Fruit fly (Drosophila melanogaster) whole organism, embryonic: ENCODE data around the gene NELF-B.

Experiments
- BtbVII ChIP-seq: fragments of 200-800 bp; sonication (Bioruptor generic); optimal IDR thresholded peaks from 3 replicates; lab custom pipeline; 2017; ENCODE audit warnings: missing biosample characterization, mild to moderate bottlenecking, missing genetic modification characterization
- CG10267 ChIP-seq: fragments of 200-800 bp; sonication (Bioruptor generic); optimal IDR thresholded peaks from 2 replicates; lab custom pipeline; 2018; ENCODE audit warnings: missing biosample characterization, mild to moderate bottlenecking, missing genetic modification characterization, moderate library complexity
- CG12104 ChIP-seq: fragments of 200-800 bp; sonication (Bioruptor generic); optimal IDR thresholded peaks from 3 replicates; lab custom pipeline; 2016; ENCODE audit warnings: missing biosample characterization, missing genetic modification characterization
- CG12744 ChIP-seq: fragments of 200-800 bp; sonication (Bioruptor generic); optimal IDR thresholded peaks from 2 replicates; lab custom pipeline; 2016; ENCODE audit warnings: missing biosample characterization, missing genetic modification characterization
- CG12769 ChIP-seq: fragments of 200-800 bp; sonication (Bioruptor generic); optimal IDR thresholded peaks from 2 replicates; lab custom pipeline; 2019; ENCODE audit warnings: missing biosample characterization, mild to moderate bottlenecking, missing genetic modification characterization, moderate library complexity
- CG12942 ChIP-seq: fragments of 200-800 bp; sonication (Bioruptor generic); optimal IDR thresholded peaks from 3 replicates; lab custom pipeline; 2016; ENCODE audit warnings: missing biosample characterization, missing genetic modification characterization
- CG13894 ChIP-seq: fragments of 200-800 bp; sonication (Bioruptor generic); optimal IDR thresholded peaks from 3 replicates; lab custom pipeline; 2018; ENCODE audit warnings: missing biosample characterization, mild to moderate bottlenecking, missing genetic modification characterization, moderate library complexity
- CG15073 ChIP-seq: fragments of 200-800 bp; sonication (Bioruptor generic); optimal IDR thresholded peaks from 2 replicates; lab custom pipeline; 2016; ENCODE audit warnings: missing biosample characterization, missing genetic modification characterization
- CG16815 ChIP-seq: fragments of 200-800 bp; sonication (Bioruptor generic); optimal IDR thresholded peaks from 3 replicates; lab custom pipeline; 2017; ENCODE audit warnings: missing biosample characterization, mild to moderate bottlenecking, missing genetic modification characterization
- CG1792 ChIP-seq: fragments of 200-800 bp; sonication (Bioruptor generic); optimal IDR thresholded peaks from 2 replicates; lab custom pipeline; 2016; ENCODE audit warnings: missing biosample characterization, missing genetic modification characterization
- CG2116 ChIP-seq: fragments of 200-800 bp; sonication (Bioruptor generic); optimal IDR thresholded peaks from 3 replicates; lab custom pipeline; 2018; ENCODE audit warnings: missing biosample characterization, mild to moderate bottlenecking, missing genetic modification characterization
- CG31388 ChIP-seq: fragments of 200-800 bp; sonication (Bioruptor generic); optimal IDR thresholded peaks from 2 replicates; lab custom pipeline; 2016; ENCODE audit warnings: missing biosample characterization, missing genetic modification characterization
- CG32767 ChIP-seq: fragments of 200-800 bp; sonication (Bioruptor generic); IDR thresholded peaks from 2 replicates; pipeline ENCODE4 v1.3.6; 2022; ENCODE audit warnings: missing biosample characterization, missing genetic modification characterization
- CG33213 ChIP-seq: fragments of 200-800 bp; sonication (Bioruptor generic); optimal IDR thresholded peaks from 3 replicates; lab custom pipeline; 2016; ENCODE audit warnings: missing biosample characterization, missing genetic modification characterization
- CG6654 ChIP-seq: fragments of 200-800 bp; sonication (Bioruptor generic); optimal IDR thresholded peaks from 2 replicates; lab custom pipeline; 2017; ENCODE audit warnings: missing biosample characterization, mild to moderate bottlenecking, missing genetic modification characterization
- CG8359 ChIP-seq: fragments of 200-800 bp; sonication (Bioruptor generic); optimal IDR thresholded peaks from 2 replicates; lab custom pipeline; 2017; ENCODE audit warnings: missing biosample characterization, mild to moderate bottlenecking, missing genetic modification characterization, borderline replicate concordance
- CG8478 ChIP-seq: fragments of >200 bp; optimal IDR thresholded peaks from 2 replicates; lab custom pipeline; 2018
- E2f2 ChIP-seq: fragments of 200-800 bp; sonication (Bioruptor generic); IDR thresholded peaks from 2 replicates; pipeline ENCODE4 v1.3.6; 2022; ENCODE audit warnings: missing biosample characterization, missing genetic modification characterization
- Fer2 ChIP-seq: fragments of 200-800 bp; sonication (Bioruptor generic); optimal IDR thresholded peaks from 2 replicates; lab custom pipeline; 2018; ENCODE audit warnings: missing biosample characterization, mild to moderate bottlenecking, missing genetic modification characterization, moderate library complexity
- Fer3 ChIP-seq: fragments of 200-800 bp; sonication (Bioruptor generic); optimal IDR thresholded peaks from 2 replicates; lab custom pipeline; 2018; ENCODE audit warnings: missing biosample characterization, mild to moderate bottlenecking, missing genetic modification characterization, moderate library complexity
- GATAe ChIP-seq: fragments of 200-800 bp; sonication (Bioruptor generic); conservative IDR thresholded peaks from 2 replicates; pipeline ENCODE4 v1.3.6; 2022; ENCODE audit warnings: missing biosample characterization, missing genetic modification characterization
- Hr78 ChIP-seq, 2 experiments: fragments of 200-800 bp in 1 of 2; fragments of >200 bp in 1 of 2; sonication (Bioruptor generic) in 1 of 2; optimal IDR thresholded peaks; 2 replicates each; lab custom pipeline; 2017 to 2019; ENCODE audit warnings: missing biosample characterization in 2 of 2, missing genetic modification characterization in 2 of 2, mild to moderate bottlenecking in 1 of 2, moderate library complexity in 1 of 2
- Jarid2 ChIP-seq: fragments of 200-800 bp; sonication (Bioruptor generic); optimal IDR thresholded peaks from 3 replicates; lab custom pipeline; 2017; ENCODE audit warnings: mild to moderate bottlenecking, missing biosample characterization, missing genetic modification reagents, missing genetic modification characterization
- Kr ChIP-seq: fragments of 200-800 bp; sonication (Bioruptor generic); optimal IDR thresholded peaks from 2 replicates; lab custom pipeline; 2017; ENCODE audit warnings: missing biosample characterization, mild to moderate bottlenecking, missing genetic modification characterization
- MTF-1 ChIP-seq: fragments of 200-800 bp; sonication (Bioruptor generic); optimal IDR thresholded peaks from 2 replicates; lab custom pipeline; 2018; ENCODE audit warnings: missing biosample characterization, mild to moderate bottlenecking, missing genetic modification characterization, borderline replicate concordance
- Med ChIP-seq: fragments of 200-800 bp; sonication (Bioruptor generic); peaks from one replicate; lab custom pipeline; 2016; ENCODE audit warnings: missing biosample characterization, missing genetic modification characterization, mild to moderate bottlenecking, inconsistent platforms, moderate library complexity
- Mes4 ChIP-seq: fragments of 200-800 bp; sonication (Bioruptor generic); optimal IDR thresholded peaks from 2 replicates; lab custom pipeline; 2016; ENCODE audit warnings: missing biosample characterization, missing genetic modification characterization
- Pdp1 ChIP-seq, 2 experiments: fragments of 200-800 bp; sonication (Bioruptor generic); optimal IDR thresholded peaks; 3 replicates each; lab custom pipeline; 2016; ENCODE audit warnings: missing biosample characterization in 2 of 2, missing genetic modification characterization in 2 of 2, mild to moderate bottlenecking in 1 of 2, moderate library complexity in 1 of 2
- Ravus ChIP-seq: fragments of 200-800 bp; sonication (Bioruptor generic); IDR thresholded peaks from 2 replicates; pipeline ENCODE4 v1.3.6; 2022; ENCODE audit warnings: missing biosample characterization, missing genetic modification characterization
- Sry-β ChIP-seq: fragments of 200-800 bp; sonication (Bioruptor generic); optimal IDR thresholded peaks from 2 replicates; lab custom pipeline; 2018; ENCODE audit warnings: missing biosample characterization, mild to moderate bottlenecking, missing genetic modification characterization, moderate library complexity
- Taf1 ChIP-seq: fragments of 200-800 bp; sonication (Bioruptor generic); IDR thresholded peaks from 2 replicates; pipeline ENCODE4 v1.3.6; 2022; ENCODE audit warnings: missing biosample characterization, missing genetic modification characterization
- ato ChIP-seq: fragments of 200-800 bp; sonication (Bioruptor generic); IDR thresholded peaks from 2 replicates; pipeline ENCODE4 v1.3.6; 2022; ENCODE audit warnings: missing biosample characterization, missing genetic modification characterization; ENCODE audit not compliant: partially characterized antibody
- cas ChIP-seq: fragments of 200-800 bp; sonication (Bioruptor generic); IDR thresholded peaks from 2 replicates; pipeline ENCODE4 v1.3.6; 2022; ENCODE audit warnings: missing biosample characterization, missing genetic modification characterization
- ci ChIP-seq: fragments of 200-800 bp; sonication (Bioruptor generic); IDR thresholded peaks from 3 replicates; pipeline ENCODE4 v1.3.6; 2022; ENCODE audit warnings: missing biosample characterization, missing genetic modification characterization
- crol ChIP-seq: fragments of 200-800 bp; sonication (Bioruptor generic); IDR thresholded peaks from 2 replicates; pipeline ENCODE4 v1.3.6; 2022; ENCODE audit warnings: missing biosample characterization, missing genetic modification characterization
- ems ChIP-seq: fragments of 200-800 bp; sonication (Bioruptor generic); optimal IDR thresholded peaks from 3 replicates; lab custom pipeline; 2016; ENCODE audit warnings: missing biosample characterization, missing genetic modification characterization
- ftz-f1 ChIP-seq: fragments of 200-800 bp; sonication (Bioruptor generic); optimal IDR thresholded peaks from 2 replicates; lab custom pipeline; 2016; ENCODE audit warnings: missing biosample characterization, missing genetic modification characterization
- gem ChIP-seq: fragments of 200-800 bp; sonication (Bioruptor generic); optimal IDR thresholded peaks from 2 replicates; lab custom pipeline; 2019; ENCODE audit warnings: missing biosample characterization, mild to moderate bottlenecking, missing genetic modification characterization, moderate library complexity
- gro ChIP-seq: fragments of 200-800 bp; sonication (Bioruptor generic); optimal IDR thresholded peaks from 2 replicates; lab custom pipeline; 2016; ENCODE audit warnings: missing biosample characterization, missing genetic modification characterization
- maf-S ChIP-seq: fragments of 200-800 bp; sonication (Bioruptor generic); optimal IDR thresholded peaks from 2 replicates; lab custom pipeline; 2016; ENCODE audit warnings: missing biosample characterization, missing genetic modification characterization
- nerfin-2 ChIP-seq: fragments of 200-800 bp; sonication (Bioruptor generic); IDR thresholded peaks from 2 replicates; pipeline ENCODE4 v1.3.6; 2022; ENCODE audit warnings: missing biosample characterization, missing genetic modification characterization; ENCODE audit not compliant: partially characterized antibody
- org-1 ChIP-seq: fragments of 200-800 bp; sonication (Bioruptor generic); optimal IDR thresholded peaks from 2 replicates; lab custom pipeline; 2017; ENCODE audit warnings: missing biosample characterization, missing genetic modification characterization
- pita ChIP-seq: fragments of 200-800 bp; sonication (Bioruptor generic); optimal IDR thresholded peaks from 2 replicates; lab custom pipeline; 2017; ENCODE audit warnings: missing biosample characterization, mild to moderate bottlenecking, missing genetic modification characterization
- psq ChIP-seq: fragments of 200-800 bp; sonication (Bioruptor generic); optimal IDR thresholded peaks from 2 replicates; lab custom pipeline; 2017; ENCODE audit warnings: missing biosample characterization, missing genetic modification characterization
- pzg ChIP-seq: fragments of 200-800 bp; sonication (Bioruptor generic); optimal IDR thresholded peaks from 3 replicates; lab custom pipeline; 2018; ENCODE audit warnings: missing biosample characterization, mild to moderate bottlenecking, missing genetic modification characterization, moderate library complexity
- sd ChIP-seq: fragments of 200-800 bp; sonication (Bioruptor generic); optimal IDR thresholded peaks from 3 replicates; lab custom pipeline; 2018; ENCODE audit warnings: missing biosample characterization, mild to moderate bottlenecking, missing genetic modification characterization, moderate library complexity
- sima ChIP-seq: fragments of 200-800 bp; sonication (Bioruptor generic); optimal IDR thresholded peaks from 2 replicates; lab custom pipeline; 2016; ENCODE audit warnings: missing biosample characterization, missing genetic modification characterization
- toy ChIP-seq: fragments of 200-800 bp; sonication (Bioruptor generic); IDR thresholded peaks from 2 replicates; pipeline ENCODE4 v1.3.6; 2022; ENCODE audit warnings: missing biosample characterization, missing genetic modification characterization
- vnd ChIP-seq: fragments of 200-800 bp; sonication (Bioruptor generic); IDR thresholded peaks from 3 replicates; pipeline ENCODE4 v1.3.6; 2022; ENCODE audit warnings: missing biosample characterization, missing genetic modification characterization; ENCODE audit not compliant: partially characterized antibody

Gene NELF-B

dm6 chrX:7691947-7692739 is 36.0 kb downstream of the NELF-B start (continued):
- TF ChIP-seq CG15073 (GFP tag; lab: Kevin White, UChicago) (no peak), crol (GFP tag; lab: Robert Waterston, UW) (no peak), psq (no peak), ems (GFP tag; lab: Kevin White, UChicago) (peak; percentile 59), BtbVII (GFP tag; lab: Kevin White, UChicago) (peak; percentile 56), vnd (no peak), Pdp1 (GFP tag; optimal IDR thresholded peaks at IDR 0.05; lab: Kevin White, UChicago) (peak; percentile 47 to 63), Kr (GFP tag; lab: Kevin White, UChicago) (no peak), CG13894 (tag; lab: Kevin White, UChicago) (peak; percentile 46), maf-S (peak; percentile 58), CG31388 (GFP tag; lab: Kevin White, UChicago) (no peak), nerfin-2 (no peak), Med (GFP tag; lab: Kevin White, UChicago) (peak; percentile 92), CG12104 (GFP tag; lab: Kevin White, UChicago) (peak; percentile 76), CG10267 (tag; lab: Kevin White, UChicago) (peak; percentile 57), Jarid2 (GFP tag; lab: Kevin White, UChicago) (peak; percentile 34), ftz-f1 (peak; percentile 24), Mes4 (GFP tag; lab: Kevin White, UChicago) (peak; percentile 66), Fer2 (tag; lab: Kevin White, UChicago) (peak; percentile 56), pzg (GFP tag; lab: Kevin White, UChicago) (no peak), ci (peak; percentile 75), Ravus (GFP tag; lab: Robert Waterston, UW) (peak; percentile 29; the same call in 1 of the 2 replicates), CG16815 (GFP tag; lab: Kevin White, UChicago) (peak; percentile 33), sima (peak; percentile 3), Sry-β (GFP tag; lab: Kevin White, UChicago) (no peak), CG8359 (GFP tag; lab: Kevin White, UChicago) (no peak), toy (GFP tag; lab: Robert Waterston, UW) (no peak), CG12744 (GFP tag; lab: Kevin White, UChicago) (peak; percentile 60), Hr78 (GFP tag; optimal IDR thresholded peaks at IDR 0.05; lab: Kevin White, UChicago) (no peak), pita (no peak), Taf1 (GFP tag; lab: Robert Waterston, UW) (peak; percentile 59; the same call in 1 of the 2 replicates), E2f2 (GFP tag; lab: Robert Waterston, UW) (peak; percentile 25; the same call in 1 of the 2 replicates), CG32767 (GFP tag; lab: Robert Waterston, UW) (peak; percentile 14; the same call in 1 of the 2 replicates), cas (no peak), gem (tag; lab: Kevin White, UChicago) (peak; percentile 88), GATAe (GFP tag; lab: Robert Waterston, UW) (peak; percentile 56), CG2116 (GFP tag; lab: Kevin White, UChicago) (peak; percentile 39), gro (GFP tag; lab: Kevin White, UChicago) (peak; percentile 8), CG1792 (GFP tag; lab: Kevin White, UChicago) (peak; percentile 38), sd (tag; lab: Kevin White, UChicago) (peak; percentile 78), org-1 (GFP tag; lab: Kevin White, UChicago) (peak; percentile 48), CG33213 (GFP tag; lab: Kevin White, UChicago) (peak; percentile 2), CG12942 (peak; percentile 51), Fer3 (tag; lab: Kevin White, UChicago) (peak; percentile 82), CG6654 (GFP tag; lab: Kevin White, UChicago) (peak; percentile 16), CG12769 (peak; percentile 42), ato (no peak), CG8478 (lab: Kevin White, UChicago) (no peak), MTF-1 (no peak)
